Worm (Caenorhabditis elegans) whole organism, L1 larva: ENCODE data around the gene R11G1.1.

Experiments used
- aly-2 ChIP-seq: fragments of 150-350 bp; optimal IDR thresholded peaks from 2 replicates; lab custom pipeline; 2014; ENCODE audit warnings: missing biosample characterization, missing genetic modification characterization
- dpl-1 ChIP-seq, 3 experiments: fragments of 150-350 bp in 2 of 3; sonication (generic microtip) in 1 of 3; optimal IDR thresholded peaks; 2 replicates each; lab custom pipeline; 2014 to 2017; ENCODE audit warnings: missing biosample characterization in 3 of 3, missing genetic modification characterization in 3 of 3, missing genetic modification reagents in 3 of 3
- nhr-76 ChIP-seq: sonication (generic microtip); optimal IDR thresholded peaks from 2 replicates; lab custom pipeline; 2017; ENCODE audit warnings: missing biosample characterization, missing genetic modification characterization
- pqm-1 ChIP-seq: sonication (generic microtip); optimal IDR thresholded peaks from 3 replicates; lab custom pipeline; 2017; ENCODE audit warnings: missing biosample characterization, missing genetic modification characterization
- unc-62 ChIP-seq: fragments of 150-350 bp; optimal IDR thresholded peaks from 2 replicates; lab custom pipeline; 2014; ENCODE audit warnings: missing biosample characterization, missing genetic modification reagents, missing genetic modification characterization

DNA sequence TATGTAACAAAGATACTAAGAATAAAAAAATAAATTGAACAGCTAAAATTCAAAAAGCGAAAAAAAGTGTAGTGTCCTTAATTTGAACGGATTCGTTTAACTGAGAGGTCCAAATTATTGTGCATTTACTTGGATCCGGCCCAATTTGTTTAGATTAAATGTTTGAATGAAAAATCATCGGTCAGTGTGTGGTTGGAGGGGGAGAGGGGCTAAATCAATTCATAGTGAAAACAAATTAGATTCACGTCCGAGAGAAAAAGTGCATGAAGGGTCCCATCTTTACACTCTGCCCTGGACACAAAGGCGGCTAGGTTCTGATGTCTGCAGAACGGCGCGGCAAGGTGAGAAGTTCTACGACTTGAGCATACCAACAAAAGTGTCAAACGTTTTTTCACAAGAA is 40.5 kb upstream of the R11G1.1 start:
- no peak for TF ChIP-seq aly-2
- no peak for TF ChIP-seq unc-62 (GFP tag; lab: Kevin White, UChicago)
- no peak for TF ChIP-seq pqm-1 (tag; lab: Kevin White, UChicago)
- no peak for TF ChIP-seq dpl-1 (GFP tag; optimal IDR thresholded peaks at IDR 0.05; lab: Kevin White, UChicago)
- TF ChIP-seq nhr-76 (tag; lab: Kevin White, UChicago) = no peak
